Fruit fly (Drosophila melanogaster) whole organism, embryonic: ENCODE measurements around the gene Megf8.

ENCODE experiments used
- CG12155 ChIP-seq: fragments of 200-800 bp; sonication (Bioruptor generic); optimal IDR thresholded peaks from 3 replicates; lab custom pipeline; 2016; ENCODE audit warnings: missing biosample characterization, missing genetic modification characterization
- CG12942 ChIP-seq: fragments of 200-800 bp; sonication (Bioruptor generic); optimal IDR thresholded peaks from 3 replicates; lab custom pipeline; 2016; ENCODE audit warnings: missing biosample characterization, missing genetic modification characterization
- CG13123 ChIP-seq: fragments of 200-800 bp; sonication (Bioruptor generic); optimal IDR thresholded peaks from 2 replicates; lab custom pipeline; 2016; ENCODE audit warnings: missing biosample characterization, missing genetic modification characterization
- CG14965 ChIP-seq: fragments of 200-800 bp; sonication (Bioruptor generic); optimal IDR thresholded peaks from 2 replicates; lab custom pipeline; 2016; ENCODE audit warnings: missing biosample characterization, missing genetic modification characterization, borderline replicate concordance
- CG15514 ChIP-seq: fragments of 200-800 bp; sonication (Bioruptor generic); optimal IDR thresholded peaks from 3 replicates; lab custom pipeline; 2017; ENCODE audit warnings: missing biosample characterization, missing genetic modification characterization, mild to moderate bottlenecking, moderate library complexity, missing genetic modification reagents
- CG15696 ChIP-seq: fragments of 200-800 bp; sonication (Bioruptor generic); optimal IDR thresholded peaks from 2 replicates; lab custom pipeline; 2019; ENCODE audit warnings: missing biosample characterization, mild to moderate bottlenecking, missing genetic modification characterization, moderate library complexity
- CG18476 ChIP-seq: fragments of 200-800 bp; sonication (Bioruptor generic); optimal IDR thresholded peaks from 2 replicates; lab custom pipeline; 2016; ENCODE audit warnings: missing biosample characterization, mild to moderate bottlenecking, missing genetic modification characterization
- CG30020 ChIP-seq: fragments of 200-800 bp; optimal IDR thresholded peaks from 2 replicates; lab custom pipeline; 2019; ENCODE audit warnings: missing biosample characterization, mild to moderate bottlenecking, missing genetic modification characterization, moderate library complexity
- CG30431 ChIP-seq: fragments of 200-800 bp; sonication (Bioruptor generic); optimal IDR thresholded peaks from 2 replicates; lab custom pipeline; 2017; ENCODE audit warnings: missing biosample characterization, missing genetic modification characterization
- CG33557 ChIP-seq: fragments of 200-800 bp; sonication (Bioruptor generic); optimal IDR thresholded peaks from 2 replicates; lab custom pipeline; 2019; ENCODE audit warnings: missing biosample characterization, mild to moderate bottlenecking, missing genetic modification characterization, moderate library complexity
- CG3407 ChIP-seq: fragments of 200-800 bp; sonication (Bioruptor generic); optimal IDR thresholded peaks from 2 replicates; lab custom pipeline; 2018; ENCODE audit warnings: missing biosample characterization, mild to moderate bottlenecking, missing genetic modification characterization
- CG3995 ChIP-seq: fragments of 200-800 bp; sonication (Bioruptor generic); optimal IDR thresholded peaks from 3 replicates; lab custom pipeline; 2016; ENCODE audit warnings: missing biosample characterization, missing genetic modification characterization
- CG4282 ChIP-seq: fragments of 200-800 bp; sonication (Bioruptor generic); optimal IDR thresholded peaks from 2 replicates; lab custom pipeline; 2016; ENCODE audit warnings: missing biosample characterization, missing genetic modification characterization
- CG5953 ChIP-seq: fragments of 200-800 bp; sonication (Bioruptor generic); IDR thresholded peaks from 2 replicates; pipeline ENCODE4 v1.3.6; 2022; ENCODE audit warnings: missing biosample characterization, missing genetic modification characterization
- CG7928 ChIP-seq: fragments of 200-800 bp; sonication (Bioruptor generic); optimal IDR thresholded peaks from 2 replicates; lab custom pipeline; 2017; ENCODE audit warnings: missing biosample characterization, mild to moderate bottlenecking, missing genetic modification characterization
- CG9876 ChIP-seq: fragments of 200-800 bp; sonication (Bioruptor generic); optimal IDR thresholded peaks from 2 replicates; lab custom pipeline; 2016; ENCODE audit warnings: missing biosample characterization, missing genetic modification characterization
- CTCF ChIP-seq: fragments of 200-800 bp; sonication (Bioruptor generic); optimal IDR thresholded peaks from 2 replicates; lab custom pipeline; 2017; ENCODE audit warnings: missing biosample characterization, mild to moderate bottlenecking, missing genetic modification characterization, moderate library complexity
- Chrac-16 ChIP-seq: fragments of 200-800 bp; sonication (Bioruptor generic); optimal IDR thresholded peaks from 3 replicates; lab custom pipeline; 2016; ENCODE audit warnings: missing biosample characterization, missing genetic modification characterization
- CoRest ChIP-seq: fragments of 200-800 bp; sonication (Bioruptor generic); optimal IDR thresholded peaks from 3 replicates; lab custom pipeline; 2018; ENCODE audit warnings: missing biosample characterization, mild to moderate bottlenecking, missing genetic modification characterization, moderate library complexity
- Dll ChIP-seq: fragments of 200-800 bp; sonication (Bioruptor generic); IDR thresholded peaks from 4 replicates; pipeline ENCODE4 v1.3.6; 2022; ENCODE audit warnings: missing biosample characterization, missing genetic modification characterization; ENCODE audit not compliant: partially characterized antibody
- Ets65A ChIP-seq: fragments of 200-800 bp; sonication (Bioruptor generic); peaks from one replicate; lab custom pipeline; 2016; ENCODE audit warnings: missing biosample characterization, missing genetic modification characterization
- Hand ChIP-seq: fragments of 200-800 bp; sonication (Bioruptor generic); optimal IDR thresholded peaks from 2 replicates; lab custom pipeline; 2017; ENCODE audit warnings: mild to moderate bottlenecking, missing biosample characterization, missing genetic modification reagents, missing genetic modification characterization
- Pdp1 ChIP-seq, 2 experiments: fragments of 200-800 bp; sonication (Bioruptor generic); optimal IDR thresholded peaks; 3 replicates each; lab custom pipeline; 2016; ENCODE audit warnings: missing biosample characterization in 2 of 2, missing genetic modification characterization in 2 of 2, mild to moderate bottlenecking in 1 of 2, moderate library complexity in 1 of 2
- Ptx1 ChIP-seq: fragments of 200-800 bp; sonication (Bioruptor generic); IDR thresholded peaks from 2 replicates; pipeline ENCODE4 v1.3.6; 2022; ENCODE audit warnings: missing biosample characterization, missing genetic modification characterization
- Stat92E ChIP-seq, 3 experiments: fragments of >200 bp in 2 of 3; fragments of 200-800 bp in 1 of 3; sonication (Bioruptor generic) in 1 of 3; optimal IDR thresholded peaks; 2 replicates each; lab custom pipeline; 2017 to 2019; ENCODE audit warnings: missing biosample characterization in 3 of 3, missing genetic modification characterization in 3 of 3, mild to moderate bottlenecking in 1 of 3, moderate library complexity in 1 of 3
- ac ChIP-seq: fragments of 200-800 bp; sonication (Bioruptor generic); optimal IDR thresholded peaks from 3 replicates; lab custom pipeline; 2017; ENCODE audit warnings: missing biosample characterization, mild to moderate bottlenecking, missing genetic modification characterization
- br ChIP-seq: fragments of >200 bp; optimal IDR thresholded peaks from 2 replicates; lab custom pipeline; 2017
- cato ChIP-seq: fragments of 200-800 bp; sonication (Bioruptor generic); optimal IDR thresholded peaks from 2 replicates; lab custom pipeline; 2016; ENCODE audit warnings: missing biosample characterization, missing genetic modification characterization, borderline replicate concordance
- disco-r ChIP-seq: fragments of 200-800 bp; sonication (Bioruptor generic); optimal IDR thresholded peaks from 2 replicates; lab custom pipeline; 2016; ENCODE audit warnings: missing biosample characterization, missing genetic modification characterization
- ewg ChIP-seq: fragments of 200-800 bp; sonication (Bioruptor generic); optimal IDR thresholded peaks from 3 replicates; lab custom pipeline; 2017; ENCODE audit warnings: mild to moderate bottlenecking, missing biosample characterization, missing genetic modification reagents, missing genetic modification characterization
- h ChIP-seq: fragments of >200 bp; optimal IDR thresholded peaks from 2 replicates; lab custom pipeline; 2017
- jing ChIP-seq: fragments of 200-800 bp; sonication (Bioruptor generic); optimal IDR thresholded peaks from 2 replicates; lab custom pipeline; 2018; ENCODE audit warnings: missing biosample characterization, mild to moderate bottlenecking, missing genetic modification characterization
- kni ChIP-seq: fragments of 200-800 bp; sonication (Bioruptor generic); optimal IDR thresholded peaks from 3 replicates; lab custom pipeline; 2017; ENCODE audit warnings: mild to moderate bottlenecking, missing biosample characterization, missing genetic modification reagents, missing genetic modification characterization
- lilli ChIP-seq: fragments of 200-800 bp; sonication (Bioruptor generic); optimal IDR thresholded peaks from 3 replicates; lab custom pipeline; 2016; ENCODE audit warnings: missing biosample characterization, missing genetic modification characterization
- org-1 ChIP-seq: fragments of 200-800 bp; sonication (Bioruptor generic); optimal IDR thresholded peaks from 2 replicates; lab custom pipeline; 2017; ENCODE audit warnings: missing biosample characterization, missing genetic modification characterization
- pb ChIP-seq: fragments of 200-800 bp; sonication (Bioruptor generic); optimal IDR thresholded peaks from 3 replicates; lab custom pipeline; 2016; ENCODE audit warnings: missing biosample characterization, missing genetic modification characterization
- pfk ChIP-seq: fragments of 200-800 bp; sonication (Bioruptor generic); optimal IDR thresholded peaks from 2 replicates; lab custom pipeline; 2018; ENCODE audit warnings: missing biosample characterization, mild to moderate bottlenecking, missing genetic modification characterization, moderate library complexity
- phol ChIP-seq: fragments of 200-800 bp; sonication (Bioruptor generic); optimal IDR thresholded peaks from 3 replicates; lab custom pipeline; 2018; ENCODE audit warnings: missing biosample characterization, mild to moderate bottlenecking, missing genetic modification characterization, moderate library complexity
- pros ChIP-seq: fragments of 200-800 bp; sonication (Bioruptor generic); optimal IDR thresholded peaks from 3 replicates; lab custom pipeline; 2019; ENCODE audit warnings: missing biosample characterization, mild to moderate bottlenecking, missing genetic modification characterization, moderate library complexity
- ranshi ChIP-seq: fragments of 200-800 bp; sonication (Bioruptor generic); IDR thresholded peaks from 2 replicates; pipeline ENCODE4 v1.3.6; 2022; ENCODE audit warnings: missing biosample characterization, missing genetic modification characterization
- sc ChIP-seq, 3 experiments: fragments of >200 bp in 2 of 3; fragments of 200-800 bp in 1 of 3; sonication (Bioruptor generic) in 1 of 3; optimal IDR thresholded peaks; 2 replicates in 2 of 3; 3 replicates in 1 of 3; lab custom pipeline; 2017; ENCODE audit warnings: mild to moderate bottlenecking in 1 of 3, missing biosample characterization in 1 of 3, missing genetic modification characterization in 1 of 3, missing genetic modification reagents in 1 of 3
- tap ChIP-seq: fragments of 200-800 bp; optimal IDR thresholded peaks from 3 replicates; lab custom pipeline; 2019; ENCODE audit warnings: missing biosample characterization, mild to moderate bottlenecking, missing genetic modification characterization, moderate library complexity
- trh ChIP-seq: fragments of 200-800 bp; sonication (Bioruptor generic); optimal IDR thresholded peaks from 2 replicates; lab custom pipeline; 2016; ENCODE audit warnings: missing biosample characterization, missing genetic modification characterization
- tup ChIP-seq: fragments of 200-800 bp; sonication (Bioruptor generic); optimal IDR thresholded peaks from 2 replicates; lab custom pipeline; 2016; ENCODE audit warnings: missing biosample characterization, mild to moderate bottlenecking, missing genetic modification characterization, moderate library complexity
- unc-4 ChIP-seq: fragments of 200-800 bp; sonication (Bioruptor generic); IDR thresholded peaks from 2 replicates; pipeline ENCODE4 v1.3.6; 2022; ENCODE audit warnings: missing biosample characterization, missing genetic modification characterization; ENCODE audit not compliant: partially characterized antibody
- unpg ChIP-seq: fragments of 200-800 bp; sonication (Bioruptor generic); optimal IDR thresholded peaks from 3 replicates; lab custom pipeline; 2018; ENCODE audit warnings: missing biosample characterization, mild to moderate bottlenecking, missing genetic modification characterization, moderate library complexity
- z ChIP-seq: fragments of 200-800 bp; sonication (Bioruptor generic); IDR thresholded peaks from 3 replicates; pipeline ENCODE4 v1.3.6; 2022; ENCODE audit warnings: missing biosample characterization, missing genetic modification characterization
- zen ChIP-seq: fragments of 200-800 bp; sonication (Bioruptor generic); optimal IDR thresholded peaks from 3 replicates; lab custom pipeline; 2018; ENCODE audit warnings: missing biosample characterization, mild to moderate bottlenecking, missing genetic modification characterization, moderate library complexity
- zfh2 ChIP-seq: fragments of 200-800 bp; sonication (Bioruptor generic); optimal IDR thresholded peaks from 2 replicates; lab custom pipeline; 2016; ENCODE audit warnings: missing biosample characterization, missing genetic modification characterization

Gene Megf8

DNA sequence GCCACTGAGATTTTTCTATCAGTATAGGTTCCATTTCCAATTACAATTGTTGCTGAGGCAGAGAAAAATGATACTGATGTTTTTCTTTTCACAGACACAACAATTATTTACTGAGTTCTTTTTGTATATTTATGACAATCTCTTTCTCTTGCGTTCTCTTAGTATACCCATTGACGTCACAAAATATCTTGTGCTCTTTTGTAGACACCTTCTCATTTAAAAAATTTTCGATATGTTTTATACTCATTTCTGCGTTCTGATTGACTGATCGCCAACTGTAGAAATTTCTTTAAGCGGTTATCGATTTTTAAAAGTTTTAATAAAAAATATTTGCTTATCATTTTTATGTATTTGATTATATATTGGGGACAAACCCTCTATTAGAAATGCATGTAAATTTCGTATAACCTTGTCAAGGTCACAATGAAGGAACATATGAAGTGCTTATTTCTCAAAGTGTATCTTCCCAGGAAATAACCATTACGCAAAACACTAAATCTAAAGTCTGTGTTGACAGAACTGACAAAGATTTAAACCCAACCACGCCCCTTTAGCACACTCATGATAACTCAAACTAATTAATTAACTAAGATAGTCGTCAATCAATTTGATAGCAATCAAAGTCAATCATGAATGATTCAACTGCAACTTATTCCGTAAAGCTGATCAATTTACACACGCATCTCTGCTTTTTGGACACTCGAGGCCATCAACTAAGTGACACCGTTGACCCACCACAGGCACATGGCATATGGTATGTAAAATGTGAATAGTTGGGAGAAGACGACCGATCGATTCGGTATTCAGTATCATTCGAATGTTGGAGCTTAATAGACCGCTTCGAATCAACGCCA is 32.4 kb upstream of the Megf8 start, which contains the start of the genes Glyat and Tg (continued):
- TF ChIP-seq Ptx1 (GFP tag; lab: Robert Waterston, UW) (no peak; the same call in 1 of the 2 replicates), phol (tag; lab: Kevin White, UChicago) (peak; percentile 15), CG15514 (GFP tag; lab: Kevin White, UChicago) (no peak), unc-4 (peak; percentile 49; the same call in 1 of the 2 replicates), CTCF (GFP tag; lab: Kevin White, UChicago) (no peak), zen (tag; lab: Kevin White, UChicago) (no peak), CG4282 (GFP tag; lab: Kevin White, UChicago) (no peak), cato (GFP tag; lab: Kevin White, UChicago) (no peak), CG13123 (GFP tag; lab: Kevin White, UChicago) (no peak), CG3407 (GFP tag; lab: Kevin White, UChicago) (no peak), CG30431 (GFP tag; lab: Kevin White, UChicago) (no peak), Stat92E (GFP tag; optimal IDR thresholded peaks at IDR 0.05; lab: Kevin White, UChicago) (peak in 1 of 3 experiments; percentile 32), Hand (GFP tag; lab: Kevin White, UChicago) (no peak), CG12155 (GFP tag; lab: Kevin White, UChicago) (no peak), unpg (no peak), sc (optimal IDR thresholded peaks at IDR 0.05; lab: Kevin White, UChicago) (no peak), sc (GFP tag; optimal IDR thresholded peaks at IDR 0.05; lab: Kevin White, UChicago) (no peak), CG12942 (GFP tag; lab: Kevin White, UChicago) (no peak), lilli (GFP tag; lab: Kevin White, UChicago) (no peak), tap (tag; lab: Kevin White, UChicago) (no peak), tup (GFP tag; lab: Kevin White, UChicago) (no peak), ac (GFP tag; lab: Kevin White, UChicago) (no peak), CG15696 (no peak), ranshi (peak; percentile 23; the same call in 1 of the 2 replicates), ewg (GFP tag; lab: Kevin White, UChicago) (no peak), pb (GFP tag; lab: Kevin White, UChicago) (no peak), trh (GFP tag; lab: Kevin White, UChicago) (no peak), CG14965 (GFP tag; lab: Kevin White, UChicago) (no peak), pros (GFP tag; lab: Kevin White, UChicago) (no peak), disco-r (GFP tag; lab: Kevin White, UChicago) (no peak), CG18476 (GFP tag; lab: Kevin White, UChicago) (peak; percentile 2), CG9876 (GFP tag; lab: Kevin White, UChicago) (no peak), kni (GFP tag; lab: Kevin White, UChicago) (no peak), CG30020 (peak; percentile 2), br (lab: Kevin White, UChicago) (no peak), Ets65A (GFP tag; lab: Kevin White, UChicago) (no peak), CoRest (peak; percentile 39), h (no peak), jing (GFP tag; lab: Kevin White, UChicago) (no peak), zfh2 (GFP tag; lab: Kevin White, UChicago) (no peak), CG3995 (GFP tag; lab: Kevin White, UChicago) (no peak), Chrac-16 (GFP tag; lab: Kevin White, UChicago) (no peak), pfk (GFP tag; lab: Kevin White, UChicago) (no peak), Pdp1 (GFP tag; optimal IDR thresholded peaks at IDR 0.05; lab: Kevin White, UChicago) (peak in 1 of 2 experiments; percentile 50), CG7928 (GFP tag; lab: Kevin White, UChicago) (no peak), Dll (GFP tag; lab: Robert Waterston, UW) (peak; percentile 67; the same call in 3 of the 4 replicates), CG5953 (GFP tag; lab: Robert Waterston, UW) (no peak), CG33557 (GFP tag; lab: Kevin White, UChicago) (no peak), org-1 (GFP tag; lab: Kevin White, UChicago) (no peak), z (no peak)
